Worm (Caenorhabditis elegans) whole organism, L2 larva: ENCODE results near the gene clc-13.

Source experiments
- C34F6.9 ChIP-seq: fragments of 150-350 bp; optimal IDR thresholded peaks from 2 replicates; lab custom pipeline; 2014; ENCODE audit warnings: missing biosample characterization, missing genetic modification characterization
- F13H6.1 ChIP-seq: sonication (generic microtip); optimal IDR thresholded peaks from 2 replicates; lab custom pipeline; 2016; ENCODE audit warnings: missing genetic modification characterization, missing compliant biosample characterization
- R02D3.7 ChIP-seq: fragments of 150-350 bp; optimal IDR thresholded peaks from 2 replicates; lab custom pipeline; 2014; ENCODE audit warnings: missing biosample characterization, missing genetic modification characterization
- Y55F3AM.14 ChIP-seq: fragments of 200-800 bp; sonication (Bioruptor generic); optimal IDR thresholded peaks from 2 replicates; lab custom pipeline; 2018; ENCODE audit warnings: mild to moderate bottlenecking, missing genetic modification characterization, missing compliant biosample characterization
- ZK546.5 ChIP-seq: sonication (generic microtip); optimal IDR thresholded peaks from 2 replicates; lab custom pipeline; 2017; ENCODE audit warnings: missing biosample characterization, missing genetic modification characterization
- alr-1 ChIP-seq: fragments of 150-350 bp; optimal IDR thresholded peaks from 2 replicates; lab custom pipeline; 2014; ENCODE audit warnings: missing biosample characterization, missing genetic modification characterization
- aly-2 ChIP-seq: fragments of 150-350 bp; optimal IDR thresholded peaks from 2 replicates; lab custom pipeline; 2014; ENCODE audit warnings: missing biosample characterization, missing genetic modification characterization
- ama-1 ChIP-seq: fragments of 150-350 bp; optimal IDR thresholded peaks from 2 replicates; lab custom pipeline; 2018; ENCODE audit warnings: inconsistent platforms
- blmp-1 ChIP-seq: sonication (generic microtip); optimal IDR thresholded peaks from 2 replicates; lab custom pipeline; 2017; ENCODE audit warnings: missing genetic modification characterization, mild to moderate bottlenecking, missing compliant biosample characterization, antibody characterized with exemption, moderate library complexity; ENCODE audit not compliant: insufficient read depth
- ceh-16 ChIP-seq: fragments of 150-350 bp; optimal IDR thresholded peaks from 2 replicates; lab custom pipeline; 2014; ENCODE audit warnings: missing biosample characterization, missing genetic modification characterization
- ceh-82 ChIP-seq: fragments of 150-350 bp; optimal IDR thresholded peaks from 2 replicates; lab custom pipeline; 2014; ENCODE audit warnings: missing biosample characterization, missing genetic modification characterization
- crh-2 ChIP-seq: sonication (generic microtip); optimal IDR thresholded peaks from 2 replicates; lab custom pipeline; 2017; ENCODE audit warnings: missing biosample characterization, missing genetic modification characterization
- dmd-4 ChIP-seq: sonication (generic microtip); optimal IDR thresholded peaks from 2 replicates; lab custom pipeline; 2017; ENCODE audit warnings: missing biosample characterization, missing genetic modification characterization
- egl-27 ChIP-seq: sonication (generic microtip); optimal IDR thresholded peaks from 3 replicates; lab custom pipeline; 2017; ENCODE audit warnings: missing biosample characterization, missing genetic modification reagents, missing genetic modification characterization
- elt-1 ChIP-seq: fragments of 150-350 bp; optimal IDR thresholded peaks from 2 replicates; lab custom pipeline; 2014; ENCODE audit warnings: missing biosample characterization, missing genetic modification characterization
- elt-3 ChIP-seq: sonication (generic microtip); optimal IDR thresholded peaks from 2 replicates; lab custom pipeline; 2017; ENCODE audit warnings: missing biosample characterization, missing genetic modification characterization
- fos-1 ChIP-seq: fragments of 150-350 bp; optimal IDR thresholded peaks from 2 replicates; lab custom pipeline; 2014; ENCODE audit warnings: missing biosample characterization, missing genetic modification characterization
- gmeb-1 ChIP-seq: fragments of 150-350 bp; optimal IDR thresholded peaks from 2 replicates; lab custom pipeline; 2014; ENCODE audit warnings: missing biosample characterization, missing genetic modification characterization
- lin-11 ChIP-seq: fragments of 150-350 bp; sonication (generic microtip); optimal IDR thresholded peaks from 2 replicates; lab custom pipeline; 2014; ENCODE audit warnings: missing biosample characterization, missing genetic modification characterization, inconsistent platforms, mixed read lengths
- lin-13 ChIP-seq: fragments of 150-350 bp; optimal IDR thresholded peaks from 2 replicates; lab custom pipeline; 2014; ENCODE audit warnings: missing biosample characterization, missing genetic modification reagents, missing genetic modification characterization
- lin-39 ChIP-seq: fragments of 150-350 bp; optimal IDR thresholded peaks from 2 replicates; lab custom pipeline; 2014; ENCODE audit warnings: missing biosample characterization, missing genetic modification reagents, missing genetic modification characterization
- lsy-2 ChIP-seq, 2 experiments: fragments of 150-350 bp in 1 of 2; sonication (generic microtip) in 1 of 2; optimal IDR thresholded peaks; 2 replicates each; lab custom pipeline; 2014 to 2017; ENCODE audit warnings: missing biosample characterization in 2 of 2, missing genetic modification characterization in 2 of 2
- mab-5 ChIP-seq: fragments of 150-350 bp; optimal IDR thresholded peaks from 2 replicates; lab custom pipeline; 2014; ENCODE audit warnings: missing biosample characterization, missing genetic modification characterization
- mbf-1 ChIP-seq: sonication (generic microtip); optimal IDR thresholded peaks from 2 replicates; lab custom pipeline; 2017; ENCODE audit warnings: missing biosample characterization, missing genetic modification characterization
- mdl-1 ChIP-seq, 2 experiments: fragments of 150-350 bp in 1 of 2; sonication (generic microtip) in 1 of 2; optimal IDR thresholded peaks; 2 replicates each; lab custom pipeline; 2017; ENCODE audit warnings: missing biosample characterization in 2 of 2, missing genetic modification characterization in 2 of 2
- nhr-10 ChIP-seq: sonication (generic microtip); optimal IDR thresholded peaks from 2 replicates; lab custom pipeline; 2017; ENCODE audit warnings: missing biosample characterization, missing genetic modification characterization
- nhr-11 ChIP-seq: fragments of 150-350 bp; optimal IDR thresholded peaks from 2 replicates; lab custom pipeline; 2014; ENCODE audit warnings: missing biosample characterization, missing genetic modification characterization
- nhr-12 ChIP-seq: fragments of 150-350 bp; optimal IDR thresholded peaks from 2 replicates; lab custom pipeline; 2014; ENCODE audit warnings: missing biosample characterization, missing genetic modification characterization
- nhr-129 ChIP-seq: fragments of 150-350 bp; optimal IDR thresholded peaks from 2 replicates; lab custom pipeline; 2014; ENCODE audit warnings: missing biosample characterization, missing genetic modification characterization
- nhr-21 ChIP-seq: fragments of 150-350 bp; optimal IDR thresholded peaks from 2 replicates; lab custom pipeline; 2014; ENCODE audit warnings: missing biosample characterization, missing genetic modification characterization
- nhr-23 ChIP-seq: fragments of 150-350 bp; optimal IDR thresholded peaks from 2 replicates; lab custom pipeline; 2014; ENCODE audit warnings: missing biosample characterization, missing genetic modification reagents, missing genetic modification characterization
- nhr-237 ChIP-seq: fragments of 150-350 bp; optimal IDR thresholded peaks from 2 replicates; lab custom pipeline; 2014; ENCODE audit warnings: missing biosample characterization, missing genetic modification characterization
- nhr-25 ChIP-seq: fragments of 150-350 bp; sonication (generic microtip); optimal IDR thresholded peaks from 3 replicates; lab custom pipeline; 2014; ENCODE audit warnings: missing biosample characterization, missing genetic modification characterization
- nhr-6 ChIP-seq: fragments of 150-350 bp; optimal IDR thresholded peaks from 2 replicates; lab custom pipeline; 2014; ENCODE audit warnings: missing biosample characterization, missing genetic modification characterization
- nhr-77 ChIP-seq: fragments of 150-350 bp; optimal IDR thresholded peaks from 2 replicates; lab custom pipeline; 2014; ENCODE audit warnings: missing biosample characterization, missing genetic modification characterization
- peb-1 ChIP-seq: fragments of 150-350 bp; optimal IDR thresholded peaks from 2 replicates; lab custom pipeline; 2014; ENCODE audit warnings: missing biosample characterization, missing genetic modification characterization
- sem-4 ChIP-seq: fragments of 150-350 bp; optimal IDR thresholded peaks from 2 replicates; lab custom pipeline; 2014; ENCODE audit warnings: missing biosample characterization, missing genetic modification reagents, missing genetic modification characterization
- skn-1 ChIP-seq: sonication (generic microtip); optimal IDR thresholded peaks from 2 replicates; lab custom pipeline; 2017; ENCODE audit warnings: missing biosample characterization, missing genetic modification characterization
- sma-3 ChIP-seq: sonication (generic microtip); optimal IDR thresholded peaks from 2 replicates; lab custom pipeline; 2016; ENCODE audit warnings: missing genetic modification reagents, missing genetic modification characterization, missing compliant biosample characterization
- sma-9 ChIP-seq, 2 experiments: fragments of 150-350 bp in 1 of 2; sonication (generic microtip) in 1 of 2; optimal IDR thresholded peaks; 2 replicates each; lab custom pipeline; 2014 to 2016; ENCODE audit warnings: missing genetic modification characterization in 2 of 2, mild to moderate bottlenecking in 1 of 2, missing biosample characterization in 1 of 2, missing compliant biosample characterization in 1 of 2, missing genetic modification reagents in 1 of 2, moderate library complexity in 1 of 2
- snpc-4 ChIP-seq: fragments of 150-350 bp; optimal IDR thresholded peaks from 2 replicates; lab custom pipeline; 2014; ENCODE audit warnings: missing biosample characterization, missing genetic modification characterization
- unc-39 ChIP-seq: fragments of 150-350 bp; optimal IDR thresholded peaks from 2 replicates; lab custom pipeline; 2014; ENCODE audit warnings: missing biosample characterization, missing genetic modification characterization
- unc-55 ChIP-seq: fragments of 150-350 bp; sonication (generic microtip); optimal IDR thresholded peaks from 3 replicates; lab custom pipeline; 2014; ENCODE audit warnings: missing biosample characterization, missing genetic modification reagents, missing genetic modification characterization
- unc-62 ChIP-seq: fragments of 150-350 bp; optimal IDR thresholded peaks from 2 replicates; lab custom pipeline; 2014; ENCODE audit warnings: missing biosample characterization, missing genetic modification reagents, missing genetic modification characterization
- zag-1 ChIP-seq: fragments of 150-350 bp; optimal IDR thresholded peaks from 2 replicates; lab custom pipeline; 2014; ENCODE audit warnings: missing biosample characterization, missing genetic modification characterization
- ztf-1 ChIP-seq: fragments of 200-800 bp; sonication (Bioruptor generic); conservative IDR thresholded peaks from 2 replicates; pipeline ENCODE4 v1.3.6; 2022; ENCODE audit warnings: missing genetic modification characterization, missing compliant biosample characterization
- ztf-11 ChIP-seq: sonication (generic microtip); optimal IDR thresholded peaks from 2 replicates; lab custom pipeline; 2017; ENCODE audit warnings: missing biosample characterization, missing genetic modification characterization
- ztf-4 ChIP-seq: fragments of 150-350 bp; optimal IDR thresholded peaks from 2 replicates; lab custom pipeline; 2014; ENCODE audit warnings: missing biosample characterization, missing genetic modification characterization

The clc-13 gene

DNA sequence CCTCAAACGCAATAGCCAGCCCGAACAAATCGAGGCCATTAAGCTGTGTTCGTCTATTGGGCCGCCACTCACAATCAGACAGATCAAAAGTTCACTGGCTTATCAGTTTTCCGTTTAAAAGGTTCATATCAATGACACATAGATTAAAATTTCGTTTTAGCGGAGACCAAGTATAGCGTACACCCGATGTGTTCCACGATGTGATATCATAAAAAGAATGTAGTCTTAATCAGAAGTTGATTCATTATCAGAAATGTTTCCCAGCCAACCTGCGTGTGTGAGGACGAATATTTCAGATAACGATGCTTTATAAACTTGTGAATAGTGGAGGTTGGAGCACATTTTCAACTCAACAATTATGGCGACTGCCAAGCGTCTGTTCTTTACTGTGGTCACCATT, at the start of gene clc-13:
Gene clc-13, plus strand, starts transcription at position 359 of the 400 bp plus-strand sequence.
- TF ChIP-seq gmeb-1 (peak; percentile 5), sma-9 (GFP tag; optimal IDR thresholded peaks at IDR 0.05; lab: Kevin White, UChicago) (peak; percentile 80), sma-9 (tag; optimal IDR thresholded peaks at IDR 0.05; lab: Kevin White, UChicago) (no peak), snpc-4 (tag; lab: Kevin White, UChicago) (no peak), ZK546.5 (tag; lab: Kevin White, UChicago) (no peak), fos-1 (tag; lab: Kevin White, UChicago) (peak; percentile 81), unc-39 (no peak)
- TF ChIP-seq, all 48 proteins: peak for 3

DNA sequence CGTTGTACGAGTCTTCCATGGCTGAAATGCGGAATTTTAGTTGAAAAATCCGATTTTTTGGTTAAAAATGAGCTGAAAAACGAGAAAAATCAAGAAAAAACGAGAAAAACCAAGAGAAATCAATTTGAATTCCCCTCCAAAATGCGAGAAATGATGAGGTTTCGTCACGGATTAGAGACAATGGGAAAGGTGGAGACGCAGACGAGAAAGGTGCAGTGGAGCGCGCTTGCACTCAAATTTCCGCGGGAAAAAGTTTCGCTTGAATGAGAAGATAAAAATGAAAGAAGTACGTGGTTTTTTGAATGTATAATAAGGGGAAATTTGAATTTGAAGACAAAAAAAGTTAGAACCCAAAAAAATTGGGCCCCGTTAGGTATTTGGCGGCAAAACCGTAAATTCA, 48.6 kb upstream of the clc-13 start, which contains the start of gene efl-1:
Gene efl-1, minus strand, starts transcription at position 21 of the 400 bp plus-strand sequence.
- TF ChIP-seq nhr-237 (tag; lab: Kevin White, UChicago) (peak; percentile 64), unc-62 (GFP tag; lab: Kevin White, UChicago) (no peak), ztf-11 (tag; lab: Kevin White, UChicago) (no peak), R02D3.7 (peak; percentile 29), blmp-1 (tag; lab: Kevin White, UChicago) (peak; percentile 34), crh-2 (tag; lab: Kevin White, UChicago) (peak; percentile 96), F13H6.1 (tag; lab: Kevin White, UChicago) (peak; percentile 85), lin-11 (tag; lab: Kevin White, UChicago) (peak; percentile 66), elt-1 (tag; lab: Kevin White, UChicago) (no peak), nhr-11 (tag; lab: Kevin White, UChicago) (no peak), unc-39 (no peak), ceh-82 (tag; lab: Kevin White, UChicago) (peak; percentile 72), egl-27 (tag; lab: Kevin White, UChicago) (peak; percentile 84), nhr-25 (tag; lab: Kevin White, UChicago) (peak; percentile 84), unc-55 (GFP tag; lab: Kevin White, UChicago) (peak; percentile 96), elt-3 (tag; lab: Kevin White, UChicago) (no peak), nhr-6 (tag; lab: Kevin White, UChicago) (peak; percentile 78), mbf-1 (tag; lab: Kevin White, UChicago) (no peak), nhr-10 (tag; lab: Kevin White, UChicago) (peak; percentile 69), peb-1 (no peak), ama-1 (lab: Kevin White, UChicago) (no peak), mab-5 (peak; percentile 95), nhr-12 (tag; lab: Kevin White, UChicago) (no peak), alr-1 (tag; lab: Kevin White, UChicago) (no peak), fos-1 (tag; lab: Kevin White, UChicago) (peak; percentile 63), dmd-4 (tag; lab: Kevin White, UChicago) (peak; percentile 29), lsy-2 (tag; optimal IDR thresholded peaks at IDR 0.05; lab: Kevin White, UChicago) (peak; percentile 84 to 93), ZK546.5 (tag; lab: Kevin White, UChicago) (no peak), sma-9 (GFP tag; optimal IDR thresholded peaks at IDR 0.05; lab: Kevin White, UChicago) (no peak), sma-9 (tag; optimal IDR thresholded peaks at IDR 0.05; lab: Kevin White, UChicago) (no peak), nhr-21 (tag; lab: Kevin White, UChicago) (peak; percentile 83), ztf-4 (tag; lab: Kevin White, UChicago) (peak; percentile 34), sem-4 (tag; lab: Kevin White, UChicago) (peak; percentile 77), gmeb-1 (peak; percentile 99), snpc-4 (tag; lab: Kevin White, UChicago) (peak; percentile 93), lin-13 (peak; percentile 94), nhr-23 (no peak), ceh-16 (tag; lab: Kevin White, UChicago) (peak; percentile 33), Y55F3AM.14 (GFP tag; lab: Kevin White, UChicago) (peak; percentile 13), nhr-129 (tag; lab: Kevin White, UChicago) (peak; percentile 93), aly-2 (tag; lab: Kevin White, UChicago) (no peak), sma-3 (GFP tag; lab: Kevin White, UChicago) (peak; percentile 92), ztf-1 (GFP tag; lab: Robert Waterston, UW) (no peak), mdl-1 (tag; optimal IDR thresholded peaks at IDR 0.05; lab: Kevin White, UChicago) (peak in 1 of 2 experiments; percentile 34), skn-1 (tag; lab: Kevin White, UChicago) (no peak), zag-1 (peak; percentile 75), nhr-77 (tag; lab: Kevin White, UChicago) (no peak), C34F6.9 (tag; lab: Kevin White, UChicago) (peak; percentile 94), lin-39 (tag; lab: Kevin White, UChicago) (no peak)
